Fruit fly (Drosophila melanogaster) whole organism, wandering third instar larva: ENCODE results near the gene Ir67a.

Experiments used
- Abd-B ChIP-seq: fragments of >200 bp; optimal IDR thresholded peaks from 2 replicates; lab custom pipeline; 2017; ENCODE audit warnings: missing biosample characterization, missing genetic modification characterization
- CG32264 ChIP-seq: fragments of 200-800 bp; sonication (Bioruptor generic); optimal IDR thresholded peaks from 2 replicates; lab custom pipeline; 2016; ENCODE audit warnings: missing biosample characterization, missing genetic modification characterization
- CG9705 ChIP-seq: fragments of 200-800 bp; sonication (Bioruptor generic); optimal IDR thresholded peaks from 2 replicates; lab custom pipeline; 2018; ENCODE audit warnings: missing biosample characterization, mild to moderate bottlenecking, missing genetic modification characterization
- CrebA ChIP-seq: fragments of 200-800 bp; sonication (Bioruptor generic); optimal IDR thresholded peaks from 2 replicates; lab custom pipeline; 2016; ENCODE audit warnings: missing biosample characterization, mild to moderate bottlenecking, missing genetic modification characterization, borderline replicate concordance
- Dfd ChIP-seq: fragments of >200 bp; optimal IDR thresholded peaks from 2 replicates; lab custom pipeline; 2017; ENCODE audit warnings: missing biosample characterization, missing genetic modification characterization
- Dif ChIP-seq: fragments of 200-275, 200-300 bp; sonication (Bioruptor generic); optimal IDR thresholded peaks from 2 replicates; lab custom pipeline; 2018; ENCODE audit warnings: missing biosample characterization, missing genetic modification characterization; ENCODE audit not compliant: partially characterized antibody
- GATAd ChIP-seq: sonication (Bioruptor generic); optimal IDR thresholded peaks from 2 replicates; lab custom pipeline; 2016; ENCODE audit warnings: missing biosample characterization, missing genetic modification characterization
- HLH106 ChIP-seq: fragments of 200-800 bp; optimal IDR thresholded peaks from 3 replicates; lab custom pipeline; 2019; ENCODE audit warnings: missing biosample characterization, mild to moderate bottlenecking, missing genetic modification characterization, moderate library complexity
- Hnf4 ChIP-seq: fragments of 200-800 bp; sonication (Bioruptor generic); optimal IDR thresholded peaks from 2 replicates; lab custom pipeline; 2016; ENCODE audit warnings: missing biosample characterization, mild to moderate bottlenecking, missing genetic modification characterization
- Hr78 ChIP-seq: fragments of >200 bp; optimal IDR thresholded peaks from 2 replicates; lab custom pipeline; 2017; ENCODE audit warnings: missing biosample characterization, missing genetic modification characterization
- Hr83 ChIP-seq: fragments of 200-300 bp; sonication (Bioruptor generic); optimal IDR thresholded peaks from 2 replicates; lab custom pipeline; 2016; ENCODE audit warnings: missing biosample characterization, mild to moderate bottlenecking, missing genetic modification characterization, moderate library complexity; ENCODE audit not compliant: poor library complexity, severe bottlenecking
- Mio ChIP-seq: sonication (Bioruptor generic); optimal IDR thresholded peaks from 2 replicates; lab custom pipeline; 2016; ENCODE audit warnings: missing biosample characterization, missing genetic modification characterization
- Myc ChIP-seq: fragments of >200 bp; optimal IDR thresholded peaks from 2 replicates; lab custom pipeline; 2017
- N ChIP-seq: fragments of >200 bp; optimal IDR thresholded peaks from 2 replicates; lab custom pipeline; 2018; ENCODE audit warnings: missing biosample characterization, missing external identifiers, missing genetic modification characterization
- OdsH ChIP-seq: fragments of 200-800 bp; sonication (Bioruptor generic); optimal IDR thresholded peaks from 2 replicates; lab custom pipeline; 2016; ENCODE audit warnings: missing biosample characterization, mild to moderate bottlenecking, missing genetic modification characterization
- Rel ChIP-seq, 2 experiments: fragments of 200-800 bp; sonication (Bioruptor generic) in 1 of 2; optimal IDR thresholded peaks; 2 replicates in 1 of 2; 3 replicates in 1 of 2; lab custom pipeline; 2016 to 2019; ENCODE audit warnings: mild to moderate bottlenecking in 2 of 2, missing biosample characterization in 2 of 2, missing genetic modification characterization in 2 of 2, moderate library complexity in 1 of 2
- Sp1 ChIP-seq: fragments of 200-800 bp; sonication (Bioruptor generic); optimal IDR thresholded peaks from 3 replicates; lab custom pipeline; 2019; ENCODE audit warnings: missing biosample characterization, mild to moderate bottlenecking, missing genetic modification characterization, moderate library complexity
- Vsx2 ChIP-seq: fragments of 200-300, 225-300 bp; sonication (Bioruptor generic); optimal IDR thresholded peaks from 2 replicates; lab custom pipeline; 2018; ENCODE audit warnings: missing biosample characterization, missing genetic modification characterization; ENCODE audit not compliant: partially characterized antibody
- br ChIP-seq: fragments of 200-800 bp; sonication (Bioruptor generic); optimal IDR thresholded peaks from 2 replicates; lab custom pipeline; 2016; ENCODE audit warnings: missing biosample characterization, missing genetic modification characterization
- brk ChIP-seq: fragments of 200-800 bp; sonication (Bioruptor generic); optimal IDR thresholded peaks from 2 replicates; lab custom pipeline; 2016; ENCODE audit warnings: missing biosample characterization, mild to moderate bottlenecking, missing genetic modification characterization
- dl ChIP-seq, 2 experiments: fragments of 175-275, 200-275 bp in 1 of 2; fragments of 200-275 bp in 1 of 2; sonication (Bioruptor generic); optimal IDR thresholded peaks; lab custom pipeline; 2018; ENCODE audit warnings: mild to moderate bottlenecking in 2 of 2, missing biosample characterization in 2 of 2, missing genetic modification characterization in 2 of 2, moderate library complexity in 2 of 2; ENCODE audit not compliant: partially characterized antibody in 2 of 2, insufficient read depth in 1 of 2
- dmrt93B ChIP-seq: fragments of 200-800 bp; sonication (Bioruptor generic); optimal IDR thresholded peaks from 2 replicates; lab custom pipeline; 2018; ENCODE audit warnings: missing biosample characterization, mild to moderate bottlenecking, missing genetic modification characterization
- dsf ChIP-seq: sonication (Bioruptor generic); optimal IDR thresholded peaks from 2 replicates; lab custom pipeline; 2016; ENCODE audit warnings: missing biosample characterization, missing genetic modification characterization, borderline replicate concordance
- ey ChIP-seq: fragments of 200-800 bp; sonication (Bioruptor generic); optimal IDR thresholded peaks from 2 replicates; lab custom pipeline; 2016; ENCODE audit warnings: missing biosample characterization, missing genetic modification characterization
- foxo ChIP-seq, 2 experiments: fragments of 200-800 bp; sonication (Bioruptor generic); optimal IDR thresholded peaks; 2 replicates in 1 of 2; 3 replicates in 1 of 2; lab custom pipeline; 2016 to 2017; ENCODE audit warnings: missing biosample characterization in 2 of 2, missing genetic modification characterization in 2 of 2
- fru ChIP-seq: fragments of 200-800 bp; sonication (Bioruptor generic); optimal IDR thresholded peaks from 3 replicates; lab custom pipeline; 2016; ENCODE audit warnings: missing biosample characterization, mild to moderate bottlenecking, missing genetic modification characterization
- h ChIP-seq: fragments of 200-800 bp; sonication (Bioruptor generic); optimal IDR thresholded peaks from 3 replicates; lab custom pipeline; 2016; ENCODE audit warnings: missing biosample characterization, mild to moderate bottlenecking, missing genetic modification characterization
- lola ChIP-seq: fragments of >200 bp; optimal IDR thresholded peaks from 2 replicates; lab custom pipeline; 2017; ENCODE audit warnings: missing biosample characterization, missing genetic modification characterization
- pan ChIP-seq: fragments of >200 bp; optimal IDR thresholded peaks from 2 replicates; lab custom pipeline; 2017
- psq ChIP-seq: fragments of 200-800 bp; sonication (Bioruptor generic); optimal IDR thresholded peaks from 3 replicates; lab custom pipeline; 2017; ENCODE audit warnings: missing biosample characterization, mild to moderate bottlenecking, missing genetic modification characterization, moderate library complexity
- rgr ChIP-seq: fragments of 200-800 bp; sonication (Bioruptor generic); optimal IDR thresholded peaks from 3 replicates; lab custom pipeline; 2016; ENCODE audit warnings: missing biosample characterization, mild to moderate bottlenecking, missing genetic modification characterization
- sage ChIP-seq: fragments of 200-800 bp; sonication (Bioruptor generic); optimal IDR thresholded peaks from 2 replicates; lab custom pipeline; 2016; ENCODE audit warnings: missing biosample characterization, mild to moderate bottlenecking, missing genetic modification characterization
- sv ChIP-seq: fragments of 200-800 bp; sonication (Bioruptor generic); optimal IDR thresholded peaks from 3 replicates; lab custom pipeline; 2016; ENCODE audit warnings: missing biosample characterization, missing genetic modification characterization
- tai ChIP-seq: sonication (Bioruptor generic); optimal IDR thresholded peaks from 2 replicates; lab custom pipeline; 2016; ENCODE audit warnings: missing biosample characterization, missing genetic modification characterization
- woc ChIP-seq: sonication (Bioruptor generic); optimal IDR thresholded peaks from 2 replicates; lab custom pipeline; 2016; ENCODE audit warnings: missing biosample characterization, mild to moderate bottlenecking, missing genetic modification characterization

The Ir67a gene

dm6 chr3L:9504530-9504929 lies 39.3 kb downstream of the Ir67a start:
- TF ChIP-seq Myc (lab: Kevin White, UChicago) (no peak), tai (GFP tag; lab: Kevin White, UChicago) (no peak), h (GFP tag; lab: Kevin White, UChicago) (no peak), HLH106 (no peak), dsf (GFP tag; lab: Kevin White, UChicago) (no peak), CrebA (GFP tag; lab: Kevin White, UChicago) (no peak), psq (GFP tag; lab: Kevin White, UChicago) (no peak), lola (GFP tag; lab: Kevin White, UChicago) (no peak), Hnf4 (GFP tag; lab: Kevin White, UChicago) (no peak), CG9705 (no peak), Sp1 (no peak), CG32264 (GFP tag; lab: Kevin White, UChicago) (no peak), sage (GFP tag; lab: Kevin White, UChicago) (no peak), rgr (GFP tag; lab: Kevin White, UChicago) (no peak), N (no peak), Mio (GFP tag; lab: Kevin White, UChicago) (no peak), dl (GFP tag; optimal IDR thresholded peaks at IDR 0.05; lab: Kevin White, UChicago; ENCODE audit: insufficient read depth in 1 of 2, partially characterized antibody in 2 of 2) (no peak), Rel (GFP tag; optimal IDR thresholded peaks at IDR 0.05; lab: Kevin White, UChicago) (no peak), Rel (tag; optimal IDR thresholded peaks at IDR 0.05; lab: Kevin White, UChicago) (no peak)

dm6 chr3L:9503552-9504317 lies 40.1 kb downstream of the Ir67a start:
- TF ChIP-seq Mio (GFP tag; lab: Kevin White, UChicago) (no peak), CrebA (GFP tag; lab: Kevin White, UChicago) (no peak), brk (no peak), fru (peak; percentile 18), foxo (GFP tag; optimal IDR thresholded peaks at IDR 0.05; lab: Kevin White, UChicago) (peak in 1 of 2 experiments; percentile 10), OdsH (no peak), HLH106 (no peak), h (GFP tag; lab: Kevin White, UChicago) (peak; percentile 52), rgr (GFP tag; lab: Kevin White, UChicago) (no peak)

dm6 chr3L:9502856-9503255 lies 40.9 kb downstream of the Ir67a start:
- TF ChIP-seq ey (GFP tag; lab: Kevin White, UChicago) (no peak), dmrt93B (GFP tag; lab: Kevin White, UChicago) (no peak)

dm6 chr3L:9502294-9502693 lies 41.5 kb downstream of the Ir67a start:
- TF ChIP-seq psq (GFP tag; lab: Kevin White, UChicago) (no peak), Rel (GFP tag; optimal IDR thresholded peaks at IDR 0.05; lab: Kevin White, UChicago) (no peak), Rel (tag; optimal IDR thresholded peaks at IDR 0.05; lab: Kevin White, UChicago) (no peak), rgr (GFP tag; lab: Kevin White, UChicago) (no peak), Hr78 (no peak), foxo (GFP tag; optimal IDR thresholded peaks at IDR 0.05; lab: Kevin White, UChicago) (no peak), lola (GFP tag; lab: Kevin White, UChicago) (no peak), dl (GFP tag; optimal IDR thresholded peaks at IDR 0.05; lab: Kevin White, UChicago; ENCODE audit: insufficient read depth in 1 of 2, partially characterized antibody in 2 of 2) (no peak), ey (GFP tag; lab: Kevin White, UChicago) (no peak), GATAd (GFP tag; lab: Kevin White, UChicago) (no peak), tai (GFP tag; lab: Kevin White, UChicago) (no peak), dmrt93B (GFP tag; lab: Kevin White, UChicago) (no peak), Dif (GFP tag; lab: Kevin White, UChicago) (no peak), Sp1 (no peak)

- TF ChIP-seq woc (no peak), pan (lab: Kevin White, UChicago) (no peak), Sp1 (no peak), sv (no peak), ey (GFP tag; lab: Kevin White, UChicago) (no peak), dl (GFP tag; optimal IDR thresholded peaks at IDR 0.05; lab: Kevin White, UChicago; ENCODE audit: insufficient read depth in 1 of 2, partially characterized antibody in 2 of 2) (no peak), fru (no peak), dsf (GFP tag; lab: Kevin White, UChicago) (no peak), Hr83 (GFP tag; lab: Kevin White, UChicago) (no peak), GATAd (GFP tag; lab: Kevin White, UChicago) (no peak), br (GFP tag; lab: Kevin White, UChicago) (no peak), Mio (GFP tag; lab: Kevin White, UChicago) (no peak), Abd-B (GFP tag; lab: Kevin White, UChicago) (no peak), HLH106 (no peak), Dfd (GFP tag; lab: Kevin White, UChicago) (no peak), foxo (GFP tag; optimal IDR thresholded peaks at IDR 0.05; lab: Kevin White, UChicago) (no peak), Vsx2 (GFP tag; lab: Kevin White, UChicago) (no peak), Hnf4 (GFP tag; lab: Kevin White, UChicago) (no peak), OdsH (no peak), dmrt93B (GFP tag; lab: Kevin White, UChicago) (no peak)
Observed at dm6 chr3L:9501298-9501697, 42.5 kb downstream of the Ir67a start.
